In the genomic region with DNA sequence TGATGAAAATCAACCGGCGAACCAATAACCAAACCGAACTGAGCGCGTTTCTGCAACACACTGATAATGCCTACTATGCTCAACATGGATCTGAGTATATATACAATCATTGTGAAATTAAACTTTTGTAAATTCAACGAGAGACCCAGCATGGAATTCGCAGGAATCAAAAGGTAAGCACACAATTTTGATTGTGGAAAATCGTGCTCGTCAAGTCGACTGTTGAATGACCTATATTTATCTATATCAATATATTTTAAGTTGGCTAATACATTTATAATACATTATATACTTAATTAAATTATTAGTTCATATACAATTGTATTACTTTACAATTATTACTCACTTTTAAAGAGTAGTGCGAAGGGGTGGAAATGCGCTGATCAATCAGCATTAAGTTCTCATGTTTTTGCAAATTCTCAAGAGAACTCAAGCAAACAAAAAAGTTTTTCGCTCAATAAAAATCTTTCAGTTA, we compare ENCODE assay signal across 5 fruit fly cellular contexts.
A peak's percentile ranks its signal among the peaks of the same experiment; 100 is the strongest.
TF ChIP-seq lines count a peak whose summit lies in the region.

A gene (minus strand): TSS at position 51 of the 475 bp plus-strand sequence.

TF ChIP-seq in whole organism, adult, 20 proteins besides CTCF, POLR2A, EP300 and RAD21 (continued from another document):
- TF ChIP-seq CG7045 (GFP tag; optimal IDR thresholded peaks at IDR 0.05; lab: Kevin White, UChicago) (no peak), bab1 (GFP tag; optimal IDR thresholded peaks at IDR 0.05; lab: Kevin White, UChicago) (peak; percentile 62)
TF ChIP-seq in whole organism, adult: peak in this region for 5.

TF ChIP-seq in whole organism, embryonic, 481 proteins besides CTCF, POLR2A, EP300 and RAD21 (continued from another document and continues in another):
- TF ChIP-seq ttk (GFP tag; IDR thresholded peaks at IDR 0.05; lab: Robert Waterston, UW), result no peak
- TF ChIP-seq D19B (GFP tag; optimal IDR thresholded peaks at IDR 0.05; lab: Kevin White, UChicago), result peak; percentile 45
- TF ChIP-seq CG18599 (GFP tag; optimal IDR thresholded peaks at IDR 0.05; lab: Kevin White, UChicago), result peak; percentile 66
- peak; percentile 32; the same call in 1 of the 2 replicates for TF ChIP-seq Taf1 (GFP tag; IDR thresholded peaks at IDR 0.05; lab: Robert Waterston, UW)
- TF ChIP-seq Hr51 (GFP tag; optimal IDR thresholded peaks at IDR 0.05; lab: Kevin White, UChicago), result peak in 1 of 2 experiments; percentile 2
- peak; percentile 57 for TF ChIP-seq corto (GFP tag; optimal IDR thresholded peaks at IDR 0.05; lab: Kevin White, UChicago)
- TF ChIP-seq D19A (tag; optimal IDR thresholded peaks at IDR 0.05; lab: Kevin White, UChicago), result peak; percentile 73
- peak; percentile 38; the same call in 1 of the 2 replicates for TF ChIP-seq Ada2b (GFP tag; IDR thresholded peaks at IDR 0.05; lab: Robert Waterston, UW)
- no peak for TF ChIP-seq hb (GFP tag; IDR thresholded peaks at IDR 0.05; lab: Robert Waterston, UW; ENCODE audit: partially characterized antibody)
- TF ChIP-seq bcd (GFP tag; optimal IDR thresholded peaks at IDR 0.05; lab: Kevin White, UChicago), result peak; percentile 28
- TF ChIP-seq Aef1 (GFP tag; IDR thresholded peaks at IDR 0.05; lab: Robert Waterston, UW), result peak; percentile 10; the same call in 1 of the 3 replicates
- TF ChIP-seq CG3281 (GFP tag; optimal IDR thresholded peaks at IDR 0.05; lab: Kevin White, UChicago), result peak; percentile 56
- peak; percentile 35; the same call in 1 of the 2 replicates for TF ChIP-seq NFAT (GFP tag; IDR thresholded peaks at IDR 0.05; lab: Robert Waterston, UW)
- TF ChIP-seq CG15601 (tag; optimal IDR thresholded peaks at IDR 0.05; lab: Kevin White, UChicago), result no peak
- 0 out of 2 replicates have a peak, but pooled peaks have one; percentile 28 for TF ChIP-seq CG3847 (GFP tag; IDR thresholded peaks at IDR 0.05; lab: Robert Waterston, UW)
- peak; percentile 1 for TF ChIP-seq caup (GFP tag; optimal IDR thresholded peaks at IDR 0.05; lab: Kevin White, UChicago; ENCODE audit: severe bottlenecking)
- TF ChIP-seq CG31224 (GFP tag; IDR thresholded peaks at IDR 0.05; lab: Robert Waterston, UW), result 0 out of 2 replicates have a peak, but pooled peaks have one; percentile 22
- peak; percentile 40 for TF ChIP-seq Meics (GFP tag; optimal IDR thresholded peaks at IDR 0.05; lab: Kevin White, UChicago)
- peak; percentile 75 for TF ChIP-seq CG32532 (GFP tag; IDR thresholded peaks at IDR 0.05; lab: Robert Waterston, UW)
- TF ChIP-seq CG10147 (GFP tag; optimal IDR thresholded peaks at IDR 0.05; lab: Kevin White, UChicago), result peak; percentile 15
- no peak for TF ChIP-seq Elba2 (GFP tag; optimal IDR thresholded peaks at IDR 0.05; lab: Kevin White, UChicago)
- TF ChIP-seq al (GFP tag; IDR thresholded peaks at IDR 0.05; lab: Robert Waterston, UW), result peak; percentile 56; the same call in 1 of the 2 replicates
- TF ChIP-seq Fer3 (tag; optimal IDR thresholded peaks at IDR 0.05; lab: Kevin White, UChicago), result peak; percentile 33
- TF ChIP-seq CG7839 (tag; optimal IDR thresholded peaks at IDR 0.05; lab: Kevin White, UChicago), result peak; percentile 47
- no peak for TF ChIP-seq Hr39 (optimal IDR thresholded peaks at IDR 0.05; lab: Kevin White, UChicago)
- TF ChIP-seq MESR4 (GFP tag; optimal IDR thresholded peaks at IDR 0.05; lab: Kevin White, UChicago), result no peak
- no peak for TF ChIP-seq TFAM (GFP tag; optimal IDR thresholded peaks at IDR 0.05; lab: Kevin White, UChicago)
- peak in 1 of 2 experiments; percentile 56 for TF ChIP-seq Trl (optimal IDR thresholded peaks at IDR 0.05; lab: Kevin White, UChicago)
- TF ChIP-seq Trl (GFP tag; optimal IDR thresholded peaks at IDR 0.05; lab: Kevin White, UChicago), result no peak

TF ChIP-seq in whole organism, prepupa, 60 proteins besides CTCF, POLR2A, EP300 and RAD21 (continued from another document and continues in another):
- no peak for TF ChIP-seq Hr38 (GFP tag; optimal IDR thresholded peaks at IDR 0.05; lab: Kevin White, UChicago)
- TF ChIP-seq acj6 (GFP tag; optimal IDR thresholded peaks at IDR 0.05; lab: Kevin White, UChicago), result peak; percentile 36
- TF ChIP-seq CG16779 (tag; optimal IDR thresholded peaks at IDR 0.05; lab: Kevin White, UChicago), result no peak
- peak; percentile 25 for TF ChIP-seq CG8632 (GFP tag; optimal IDR thresholded peaks at IDR 0.05; lab: Kevin White, UChicago)
- TF ChIP-seq Sox14 (GFP tag; optimal IDR thresholded peaks at IDR 0.05; lab: Kevin White, UChicago), result peak; percentile 11
- TF ChIP-seq CG6276 (GFP tag; optimal IDR thresholded peaks at IDR 0.05; lab: Kevin White, UChicago), result no peak
- peak; percentile 55 for TF ChIP-seq OdsH (GFP tag; optimal IDR thresholded peaks at IDR 0.05; lab: Kevin White, UChicago)
- TF ChIP-seq cyc (GFP tag; optimal IDR thresholded peaks at IDR 0.05; lab: Kevin White, UChicago), result peak; percentile 59
- peak; percentile 43 for TF ChIP-seq Sox102F (GFP tag; optimal IDR thresholded peaks at IDR 0.05; lab: Kevin White, UChicago)
- TF ChIP-seq fd85E (GFP tag; optimal IDR thresholded peaks at IDR 0.05; lab: Kevin White, UChicago), result peak; percentile 15
- no peak for TF ChIP-seq CG1621 (tag; optimal IDR thresholded peaks at IDR 0.05; lab: Kevin White, UChicago)
- TF ChIP-seq dac (GFP tag; optimal IDR thresholded peaks at IDR 0.05; lab: Kevin White, UChicago), result no peak
- TF ChIP-seq Hr39 (GFP tag; optimal IDR thresholded peaks at IDR 0.05; lab: Kevin White, UChicago), result peak; percentile 7
- TF ChIP-seq CG10669 (GFP tag; optimal IDR thresholded peaks at IDR 0.05; lab: Kevin White, UChicago), result peak; percentile 57
- no peak; the same call in 1 of the 2 replicates for TF ChIP-seq CG15336 (GFP tag; IDR thresholded peaks at IDR 0.05; lab: Robert Waterston, UW)
- TF ChIP-seq Lpt (GFP tag; optimal IDR thresholded peaks at IDR 0.05; lab: Kevin White, UChicago), result peak; percentile 2
- TF ChIP-seq topi (GFP tag; optimal IDR thresholded peaks at IDR 0.05; lab: Kevin White, UChicago), result peak; percentile 63
- peak; percentile 67 for TF ChIP-seq Ets96B (tag; optimal IDR thresholded peaks at IDR 0.05; lab: Kevin White, UChicago)
- TF ChIP-seq CG8319 (GFP tag; optimal IDR thresholded peaks at IDR 0.05; lab: Kevin White, UChicago), result no peak
- TF ChIP-seq pdm3 (GFP tag; optimal IDR thresholded peaks at IDR 0.05; lab: Kevin White, UChicago), result no peak
- no peak for TF ChIP-seq Eip75B (GFP tag; optimal IDR thresholded peaks at IDR 0.05; lab: Kevin White, UChicago)
- peak; percentile 23 for TF ChIP-seq CG9139 (GFP tag; optimal IDR thresholded peaks at IDR 0.05; lab: Kevin White, UChicago)
- peak; percentile 1 for TF ChIP-seq Sox15 (GFP tag; optimal IDR thresholded peaks at IDR 0.05; lab: Kevin White, UChicago)
- TF ChIP-seq CG3919 (GFP tag; optimal IDR thresholded peaks at IDR 0.05; lab: Kevin White, UChicago), result peak; percentile 61
- peak; percentile 77 for TF ChIP-seq eg (GFP tag; IDR thresholded peaks at IDR 0.05; lab: Robert Waterston, UW)
- peak; percentile 56 for TF ChIP-seq CG3032 (tag; optimal IDR thresholded peaks at IDR 0.05; lab: Kevin White, UChicago)
- peak; percentile 58 for TF ChIP-seq dsx (GFP tag; optimal IDR thresholded peaks at IDR 0.05; lab: Kevin White, UChicago; ENCODE audit: poor library complexity, severe bottlenecking)
- peak; percentile 11 for TF ChIP-seq CG11902 (GFP tag; optimal IDR thresholded peaks at IDR 0.05; lab: Kevin White, UChicago)
- TF ChIP-seq Met (GFP tag; optimal IDR thresholded peaks at IDR 0.05; lab: Kevin White, UChicago), result peak; percentile 53
- TF ChIP-seq Smox (GFP tag; optimal IDR thresholded peaks at IDR 0.05; lab: Kevin White, UChicago), result peak; percentile 12
- TF ChIP-seq Hr4 (GFP tag; optimal IDR thresholded peaks at IDR 0.05; lab: Kevin White, UChicago), result no peak
- TF ChIP-seq CG6792 (GFP tag; optimal IDR thresholded peaks at IDR 0.05; lab: Kevin White, UChicago), result peak; percentile 19

TF ChIP-seq in whole organism, pupa, 21 proteins besides CTCF, POLR2A, EP300 and RAD21 (continued from another document):
- no peak; the same call in 1 of the 2 replicates for TF ChIP-seq CG32121 (GFP tag; IDR thresholded peaks at IDR 0.05; lab: Robert Waterston, UW)

TF ChIP-seq in whole organism, wandering third instar larva, 38 proteins besides CTCF, POLR2A, EP300 and RAD21 (continued from another document):
- TF ChIP-seq Myc (optimal IDR thresholded peaks at IDR 0.05; lab: Kevin White, UChicago) (no peak), Hr78 (GFP tag; optimal IDR thresholded peaks at IDR 0.05; lab: Kevin White, UChicago) (no peak), rgr (GFP tag; optimal IDR thresholded peaks at IDR 0.05; lab: Kevin White, UChicago) (peak; percentile 63), Dfd (GFP tag; optimal IDR thresholded peaks at IDR 0.05; lab: Kevin White, UChicago) (no peak), Hnf4 (GFP tag; optimal IDR thresholded peaks at IDR 0.05; lab: Kevin White, UChicago) (no peak), fru (GFP tag; optimal IDR thresholded peaks at IDR 0.05; lab: Kevin White, UChicago) (peak; percentile 54), dmrt93B (GFP tag; optimal IDR thresholded peaks at IDR 0.05; lab: Kevin White, UChicago) (peak; percentile 57), Dif (GFP tag; optimal IDR thresholded peaks at IDR 0.05; lab: Kevin White, UChicago; ENCODE audit: partially characterized antibody) (no peak), Hr83 (GFP tag; optimal IDR thresholded peaks at IDR 0.05; lab: Kevin White, UChicago; ENCODE audit: poor library complexity, severe bottlenecking) (no peak), jim (GFP tag; optimal IDR thresholded peaks at IDR 0.05; lab: Kevin White, UChicago) (no peak), GATAd (GFP tag; optimal IDR thresholded peaks at IDR 0.05; lab: Kevin White, UChicago) (no peak), CrebA (GFP tag; optimal IDR thresholded peaks at IDR 0.05; lab: Kevin White, UChicago; ENCODE audit: borderline replicate concordance) (no peak), Sp1 (GFP tag; optimal IDR thresholded peaks at IDR 0.05; lab: Kevin White, UChicago) (peak; percentile 62), brk (GFP tag; optimal IDR thresholded peaks at IDR 0.05; lab: Kevin White, UChicago) (no peak), foxo (GFP tag; optimal IDR thresholded peaks at IDR 0.05; lab: Kevin White, UChicago) (peak in 1 of 2 experiments; percentile 73)
TF ChIP-seq in whole organism, wandering third instar larva: peak in this region for 12.
